Fruit fly (Drosophila melanogaster): ENCODE data around the gene Ctl2.

Ctl2 gene

DNA sequence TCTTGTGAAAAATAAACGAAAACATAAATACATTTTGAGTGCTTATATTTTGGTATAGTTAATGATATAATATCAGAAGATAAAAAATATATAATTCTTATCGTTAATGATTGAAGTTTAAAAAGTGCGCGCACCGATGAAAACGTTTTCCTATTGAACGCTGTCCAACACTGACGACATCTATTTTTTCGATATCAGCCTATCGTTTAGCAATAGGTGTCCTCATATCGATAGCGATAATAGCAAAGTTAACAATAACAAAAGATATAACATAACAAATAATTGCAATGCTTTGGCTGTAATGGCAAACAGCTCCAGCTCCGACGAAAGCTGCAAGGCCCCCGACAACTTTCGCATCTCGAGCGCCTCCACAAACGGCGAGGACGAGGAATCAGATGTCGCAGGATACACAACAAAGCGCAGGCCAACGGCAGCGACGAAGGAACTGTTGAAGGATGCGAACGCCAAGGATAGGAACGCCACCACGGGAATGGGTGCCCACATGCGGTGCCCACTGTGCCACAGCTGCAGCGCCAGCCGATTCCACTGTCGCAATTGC, 6.9 kb upstream of the Ctl2 start, which contains the start of gene Atg14 (continued):
- TF ChIP-seq lilli (GFP tag; optimal IDR thresholded peaks at IDR 0.05) (peak; percentile 22), Dll (GFP tag; IDR thresholded peaks at IDR 0.05; ENCODE audit: partially characterized antibody) (peak; percentile 92), pzg (GFP tag; optimal IDR thresholded peaks at IDR 0.05) (peak; percentile 81), CG18476 (GFP tag; optimal IDR thresholded peaks at IDR 0.05) (no peak), CG5180 (GFP tag; optimal IDR thresholded peaks at IDR 0.05) (no peak), prd (optimal IDR thresholded peaks at IDR 0.05) (no peak), prd (GFP tag; IDR thresholded peaks at IDR 0.05) (0 out of 3 replicates have a peak, but pooled peaks have one; percentile 13), MBD-R2 (GFP tag; IDR thresholded peaks at IDR 0.05) (peak; percentile 58), CG4282 (GFP tag; optimal IDR thresholded peaks at IDR 0.05) (no peak), vfl (GFP tag; optimal IDR thresholded peaks at IDR 0.05) (peak; percentile 10), CG2116 (GFP tag; optimal IDR thresholded peaks at IDR 0.05) (peak; percentile 81), ato (GFP tag; IDR thresholded peaks at IDR 0.05; ENCODE audit: partially characterized antibody) (peak; percentile 92), Sry-δ (GFP tag; optimal IDR thresholded peaks at IDR 0.05) (peak; percentile 59), CG15514 (GFP tag; optimal IDR thresholded peaks at IDR 0.05) (peak; percentile 47), kni (GFP tag; optimal IDR thresholded peaks at IDR 0.05) (no peak), Awh (GFP tag; IDR thresholded peaks at IDR 0.05) (0 out of 2 replicates have a peak, but pooled peaks have one; percentile 21), CG9932 (GFP tag; IDR thresholded peaks at IDR 0.05) (peak; percentile 33; the same call in 1 of the 2 replicates), sim (GFP tag; IDR thresholded peaks at IDR 0.05) (no peak), chn (GFP tag; optimal IDR thresholded peaks at IDR 0.05) (no peak), nerfin-2 (GFP tag; IDR thresholded peaks at IDR 0.05; ENCODE audit: partially characterized antibody) (peak; percentile 98), CG17612 (GFP tag; IDR thresholded peaks at IDR 0.05) (no peak), CG13287 (GFP tag; IDR thresholded peaks at IDR 0.05; ENCODE audit: partially characterized antibody) (peak; percentile 97), CG12659 (GFP tag; optimal IDR thresholded peaks at IDR 0.05) (peak; percentile 58), CG17328 (GFP tag; IDR thresholded peaks at IDR 0.05) (no peak), CG11093 (GFP tag; IDR thresholded peaks at IDR 0.05) (no peak), Doc3 (GFP tag; IDR thresholded peaks at IDR 0.05; ENCODE audit: partially characterized antibody) (peak; percentile 88), D19A (tag; optimal IDR thresholded peaks at IDR 0.05) (no peak), CG7963 (GFP tag; IDR thresholded peaks at IDR 0.05; ENCODE audit: partially characterized antibody) (peak; percentile 95), CG3847 (GFP tag; IDR thresholded peaks at IDR 0.05) (peak; percentile 30; the same call in 1 of the 2 replicates), nerfin-1 (tag; optimal IDR thresholded peaks at IDR 0.05) (peak; percentile 10), dpn (GFP tag; optimal IDR thresholded peaks at IDR 0.05) (peak in 1 of 2 experiments; percentile 36), CG1603 (tag; optimal IDR thresholded peaks at IDR 0.05) (peak; percentile 48), CkIIα-i1 (GFP tag; IDR thresholded peaks at IDR 0.05) (no peak), Sin3A (optimal IDR thresholded peaks at IDR 0.05) (peak; percentile 11), lbe (GFP tag; optimal IDR thresholded peaks at IDR 0.05) (peak; percentile 50), CG30403 (GFP tag; optimal IDR thresholded peaks at IDR 0.05) (no peak), shn (GFP tag; optimal IDR thresholded peaks at IDR 0.05) (no peak), Eip74EF (GFP tag; optimal IDR thresholded peaks at IDR 0.05) (no peak), repo (GFP tag; optimal IDR thresholded peaks at IDR 0.05) (peak; percentile 19), CoRest (tag; optimal IDR thresholded peaks at IDR 0.05) (peak; percentile 34), CG7357 (GFP tag; IDR thresholded peaks at IDR 0.05) (no peak), CG14441 (GFP tag; IDR thresholded peaks at IDR 0.05) (no peak), phol (tag; optimal IDR thresholded peaks at IDR 0.05) (peak; percentile 41), CG14860 (GFP tag; IDR thresholded peaks at IDR 0.05; ENCODE audit: partially characterized antibody) (peak; percentile 92), scrt (GFP tag; optimal IDR thresholded peaks at IDR 0.05) (peak; percentile 1), Sox102F (GFP tag; optimal IDR thresholded peaks at IDR 0.05) (no peak), vnd (GFP tag; IDR thresholded peaks at IDR 0.05; ENCODE audit: partially characterized antibody) (peak; percentile 92), Abd-B (GFP tag; optimal IDR thresholded peaks at IDR 0.05) (peak; percentile 11), sob (GFP tag; IDR thresholded peaks at IDR 0.05) (peak; percentile 65)
